Fruit fly (Drosophila melanogaster) S2 (cell line): ENCODE measurements around the gene nSyb.

Source experiments
- CG8478 ChIP-seq: fragments of >200 bp; optimal IDR thresholded peaks from 2 replicates; lab custom pipeline; 2018
- CTCF ChIP-seq, 2 experiments: fragments of >200 bp; optimal IDR thresholded peaks; 2 replicates each; lab custom pipeline; 2018

DNA sequence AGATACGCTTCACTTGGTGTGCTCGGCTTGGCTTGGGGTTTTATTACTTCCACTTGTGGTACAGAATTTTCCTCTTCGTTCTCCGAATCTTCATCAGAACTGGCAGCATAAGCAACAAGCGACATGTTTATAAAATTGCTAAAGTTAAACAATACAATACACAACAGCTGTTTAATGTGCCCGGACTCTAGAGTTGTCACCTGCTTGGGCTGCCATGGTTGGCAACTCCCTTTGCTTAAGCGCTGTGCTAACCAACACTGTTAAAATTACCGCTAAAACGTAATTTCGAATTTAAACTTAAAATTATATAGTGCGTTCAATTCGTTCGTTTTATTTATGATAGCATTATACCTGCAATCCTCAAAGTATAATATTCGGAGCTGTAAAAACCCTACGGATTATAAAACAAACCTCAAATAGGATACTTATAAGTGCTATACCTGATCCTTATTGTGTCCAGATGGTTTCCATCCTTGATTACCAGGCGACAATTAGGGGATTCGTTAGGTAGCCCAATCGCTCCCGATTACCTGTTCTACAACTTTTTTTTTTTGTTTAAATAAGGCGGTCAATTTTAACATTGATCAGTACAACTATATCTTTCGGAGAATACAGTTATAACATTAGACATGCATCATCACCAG lies 9.8 kb upstream of the nSyb start, which contains the start of the genes CG17249 and Bro:
- TF ChIP-seq CTCF (optimal IDR thresholded peaks at IDR 0.05; lab: Kevin White, UChicago) (peak in 1 of 2 experiments; percentile 8), CG8478 (no peak)
